Worm (Caenorhabditis elegans): ENCODE measurements around the gene aco-2.

Gene aco-2

ce11 chrIII:7996353-7996752 is 22.8 kb downstream of the aco-2 start, which contains the start of gene npr-17:
Gene npr-17, minus strand, starts transcription at chrIII:7996453.
- TF ChIP-seq hsf-1 (GFP tag; IDR thresholded peaks at IDR 0.05) (no peak), D2030.7 (GFP tag; IDR thresholded peaks at IDR 0.05) (no peak), hlh-12 (tag; optimal IDR thresholded peaks at IDR 0.05) (no peak)

- TF ChIP-seq hmg-1.2 (GFP tag; IDR thresholded peaks at IDR 0.05) (peak; percentile 48; the same call in 1 of the 2 replicates), D2030.7 (GFP tag; IDR thresholded peaks at IDR 0.05) (no peak), aptf-2 (GFP tag; conservative IDR thresholded peaks at IDR 0.05) (no peak), hsf-1 (GFP tag; IDR thresholded peaks at IDR 0.05) (no peak), efl-1 (GFP tag; optimal IDR thresholded peaks at IDR 0.05) (no peak), aptf-3 (GFP tag; IDR thresholded peaks at IDR 0.05) (no peak), ceh-91 (GFP tag; IDR thresholded peaks at IDR 0.05) (no peak), tlf-1 (GFP tag; optimal IDR thresholded peaks at IDR 0.05) (no peak), mcd-1 (GFP tag; IDR thresholded peaks at IDR 0.05) (no peak), ZK185.1 (tag; optimal IDR thresholded peaks at IDR 0.05; ENCODE audit: poor library complexity, severe bottlenecking) (no peak), snpc-1.3 (tag; optimal IDR thresholded peaks at IDR 0.05; ENCODE audit: insufficient read depth) (no peak), lsl-1 (GFP tag; optimal IDR thresholded peaks at IDR 0.05) (no peak), repo-1 (tag; optimal IDR thresholded peaks at IDR 0.05) (no peak), ztf-6 (GFP tag; IDR thresholded peaks at IDR 0.05) (no peak), snpc-4 (GFP tag; optimal IDR thresholded peaks at IDR 0.05) (no peak), snpc-4 (tag; optimal IDR thresholded peaks at IDR 0.05) (peak in 2 of 4 experiments; percentile 77 to 89), snpc-1.1 (tag; optimal IDR thresholded peaks at IDR 0.05; ENCODE audit: insufficient read depth) (peak; percentile 61), mel-28 (tag; optimal IDR thresholded peaks at IDR 0.05; ENCODE audit: borderline replicate concordance) (no peak), ceh-27 (GFP tag; optimal IDR thresholded peaks at IDR 0.05) (no peak), ccch-3 (GFP tag; optimal IDR thresholded peaks at IDR 0.05) (no peak), F37B4.10 (GFP tag; IDR thresholded peaks at IDR 0.05) (no peak), chd-7 (tag; optimal IDR thresholded peaks at IDR 0.05) (no peak), ceh-100 (GFP tag; IDR thresholded peaks at IDR 0.05) (no peak)
These were observed 24.0 kb downstream of the aco-2 start for ce11 chrIII:7997447-7998046.

ce11 chrIII:8001557-8001956 is 28.0 kb downstream of the aco-2 start:
- TF ChIP-seq snpc-3.4 (tag; optimal IDR thresholded peaks at IDR 0.05): no peak
- no peak for TF ChIP-seq F57C9.4 (tag; optimal IDR thresholded peaks at IDR 0.05)
- no peak for TF ChIP-seq dpff-1 (tag; optimal IDR thresholded peaks at IDR 0.05)
- TF ChIP-seq tbx-9 (tag; optimal IDR thresholded peaks at IDR 0.05; ENCODE audit: borderline replicate concordance): no peak
- no peak for TF ChIP-seq nhr-80 (tag; optimal IDR thresholded peaks at IDR 0.05)
- TF ChIP-seq F39B2.1 (GFP tag; IDR thresholded peaks at IDR 0.05): no peak
- no peak for TF ChIP-seq ztf-18 (tag; optimal IDR thresholded peaks at IDR 0.05)
- no peak for TF ChIP-seq F49E8.2 (tag; optimal IDR thresholded peaks at IDR 0.05; ENCODE audit: insufficient read depth)
- no peak for TF ChIP-seq Y79H2A.3 (GFP tag; conservative IDR thresholded peaks at IDR 0.05)
- TF ChIP-seq T07F8.4 (tag; optimal IDR thresholded peaks at IDR 0.05): no peak
- TF ChIP-seq zim-3 (tag; optimal IDR thresholded peaks at IDR 0.05): no peak
- TF ChIP-seq him-1 (tag; optimal IDR thresholded peaks at IDR 0.05): no peak
- no peak for TF ChIP-seq attf-3 (GFP tag; conservative IDR thresholded peaks at IDR 0.05)

Data from whole organism, young adult.